Fruit fly (Drosophila melanogaster) whole organism, pupa: ENCODE data around the gene CG4829.
A peak's percentile ranks its signal among the peaks of the same experiment; 100 is the strongest.

Experiments used
- CG10348 ChIP-seq: fragments of 200-800 bp; sonication (Bioruptor generic); IDR thresholded peaks from 2 replicates; pipeline ENCODE4 v1.3.6; 2022; ENCODE audit warnings: missing biosample characterization, missing genetic modification characterization
- CG12605 ChIP-seq: fragments of 200-800 bp; sonication (Bioruptor generic); IDR thresholded peaks from 2 replicates; pipeline ENCODE4 v1.3.6; 2022; ENCODE audit warnings: missing biosample characterization, missing genetic modification characterization
- CG13204 ChIP-seq: fragments of 200-800 bp; sonication (Bioruptor generic); optimal IDR thresholded peaks from 2 replicates; lab custom pipeline; 2018; ENCODE audit warnings: missing biosample characterization, mild to moderate bottlenecking, missing genetic modification characterization, moderate library complexity
- CG14655 ChIP-seq: fragments of 200-800 bp; sonication (Bioruptor generic); optimal IDR thresholded peaks from 3 replicates; lab custom pipeline; 2017; ENCODE audit warnings: mild to moderate bottlenecking, missing biosample characterization, missing genetic modification reagents, missing genetic modification characterization
- CG15710 ChIP-seq: fragments of 200-800 bp; sonication (Bioruptor generic); optimal IDR thresholded peaks from 2 replicates; lab custom pipeline; 2018; ENCODE audit warnings: missing biosample characterization, mild to moderate bottlenecking, missing genetic modification characterization, moderate library complexity
- CG17806 ChIP-seq: fragments of 200-800 bp; sonication (Bioruptor generic); optimal IDR thresholded peaks from 2 replicates; lab custom pipeline; 2018; ENCODE audit warnings: missing biosample characterization, mild to moderate bottlenecking, missing genetic modification characterization, moderate library complexity
- CG32121 ChIP-seq: fragments of 200-800 bp; sonication (Bioruptor generic); IDR thresholded peaks from 2 replicates; pipeline ENCODE4 v1.3.6; 2022; ENCODE audit warnings: missing biosample characterization, missing genetic modification characterization
- CG34367 ChIP-seq: fragments of 200-800 bp; sonication (Bioruptor generic); optimal IDR thresholded peaks from 2 replicates; lab custom pipeline; 2018; ENCODE audit warnings: missing biosample characterization, mild to moderate bottlenecking, missing genetic modification characterization
- CG4496 ChIP-seq: fragments of 200-800 bp; sonication (Bioruptor generic); IDR thresholded peaks from 3 replicates; pipeline ENCODE4 v1.3.6; 2022; ENCODE audit warnings: missing biosample characterization, missing genetic modification characterization
- CG8159 ChIP-seq: fragments of 200-800 bp; sonication (Bioruptor generic); optimal IDR thresholded peaks from 3 replicates; lab custom pipeline; 2018; ENCODE audit warnings: missing biosample characterization, mild to moderate bottlenecking, missing genetic modification characterization, moderate library complexity
- CG8301 ChIP-seq: fragments of 200-800 bp; sonication (Bioruptor generic); optimal IDR thresholded peaks from 2 replicates; lab custom pipeline; 2018; ENCODE audit warnings: missing biosample characterization, mild to moderate bottlenecking, missing genetic modification characterization
- CG9948 ChIP-seq: fragments of 200-800 bp; sonication (Bioruptor generic); optimal IDR thresholded peaks from 2 replicates; lab custom pipeline; 2018; ENCODE audit warnings: missing biosample characterization, mild to moderate bottlenecking, missing genetic modification characterization, moderate library complexity
- D1 ChIP-seq: fragments of 200-800 bp; sonication (Bioruptor generic); optimal IDR thresholded peaks from 2 replicates; lab custom pipeline; 2018; ENCODE audit warnings: missing biosample characterization, mild to moderate bottlenecking, missing genetic modification characterization, moderate library complexity
- EcR ChIP-seq: fragments of 200-800 bp; sonication (Bioruptor generic); optimal IDR thresholded peaks from 3 replicates; lab custom pipeline; 2019; ENCODE audit warnings: missing biosample characterization, missing genetic modification characterization, mild to moderate bottlenecking, moderate library complexity, missing genetic modification reagents
- Ets98B ChIP-seq: fragments of 200-800 bp; sonication (Bioruptor generic); IDR thresholded peaks from 2 replicates; pipeline ENCODE4 v1.3.6; 2022; ENCODE audit warnings: missing biosample characterization, missing genetic modification characterization
- Pif1A ChIP-seq: fragments of 200-800 bp; sonication (Bioruptor generic); optimal IDR thresholded peaks from 3 replicates; lab custom pipeline; 2016; ENCODE audit warnings: missing biosample characterization, missing genetic modification characterization
- Pif1B ChIP-seq: fragments of 200-800 bp; sonication (Bioruptor generic); optimal IDR thresholded peaks from 3 replicates; lab custom pipeline; 2016; ENCODE audit warnings: missing biosample characterization, missing genetic modification characterization
- Snoo ChIP-seq: fragments of 200-800 bp; sonication (Bioruptor generic); optimal IDR thresholded peaks from 3 replicates; lab custom pipeline; 2017; ENCODE audit warnings: missing biosample characterization, mild to moderate bottlenecking, missing genetic modification characterization, inconsistent platforms
- fd96Ca ChIP-seq: fragments of 200-800 bp; sonication (Bioruptor generic); IDR thresholded peaks from 3 replicates; pipeline ENCODE4 v1.3.6; 2022; ENCODE audit warnings: missing biosample characterization, missing genetic modification characterization
- gl ChIP-seq: fragments of 200-800 bp; sonication (Bioruptor generic); optimal IDR thresholded peaks from 2 replicates; lab custom pipeline; 2018; ENCODE audit warnings: missing biosample characterization, mild to moderate bottlenecking, missing genetic modification characterization
- rn ChIP-seq: fragments of 200-800 bp; sonication (Bioruptor generic); IDR thresholded peaks from 2 replicates; pipeline ENCODE4 v1.3.6; 2022; ENCODE audit warnings: missing biosample characterization, missing genetic modification characterization

CG4829 gene

dm6 chrX:16772882-16773827 is 38.3 kb upstream of the CG4829 start:
- TF ChIP-seq gl (tag; lab: Kevin White, UChicago) (no peak), Pif1A (peak; percentile 67), CG8159 (tag; lab: Kevin White, UChicago) (peak; percentile 68), D1 (tag; lab: Kevin White, UChicago) (no peak), Snoo (tag; lab: Kevin White, UChicago) (peak; percentile 32), CG12605 (GFP tag; lab: Robert Waterston, UW) (peak; percentile 68; the same call in 1 of the 2 replicates), rn (GFP tag; lab: Robert Waterston, UW) (peak; percentile 36; the same call in 1 of the 2 replicates), Pif1B (GFP tag; lab: Kevin White, UChicago) (peak; percentile 75), CG17806 (tag; lab: Kevin White, UChicago) (peak; percentile 70), fd96Ca (GFP tag; lab: Robert Waterston, UW) (peak; percentile 84), CG10348 (GFP tag; lab: Robert Waterston, UW) (no peak), CG13204 (GFP tag; lab: Kevin White, UChicago) (no peak), CG32121 (peak; percentile 57), CG34367 (peak; percentile 22), CG4496 (GFP tag; lab: Robert Waterston, UW) (peak; percentile 89), EcR (GFP tag; lab: Kevin White, UChicago) (no peak), CG15710 (tag; lab: Kevin White, UChicago) (peak; percentile 37), CG14655 (GFP tag; lab: Kevin White, UChicago) (peak; percentile 66), CG8301 (tag; lab: Kevin White, UChicago) (peak; percentile 58), CG9948 (tag; lab: Kevin White, UChicago) (no peak), Ets98B (GFP tag; lab: Robert Waterston, UW) (peak; percentile 77)

DNA sequence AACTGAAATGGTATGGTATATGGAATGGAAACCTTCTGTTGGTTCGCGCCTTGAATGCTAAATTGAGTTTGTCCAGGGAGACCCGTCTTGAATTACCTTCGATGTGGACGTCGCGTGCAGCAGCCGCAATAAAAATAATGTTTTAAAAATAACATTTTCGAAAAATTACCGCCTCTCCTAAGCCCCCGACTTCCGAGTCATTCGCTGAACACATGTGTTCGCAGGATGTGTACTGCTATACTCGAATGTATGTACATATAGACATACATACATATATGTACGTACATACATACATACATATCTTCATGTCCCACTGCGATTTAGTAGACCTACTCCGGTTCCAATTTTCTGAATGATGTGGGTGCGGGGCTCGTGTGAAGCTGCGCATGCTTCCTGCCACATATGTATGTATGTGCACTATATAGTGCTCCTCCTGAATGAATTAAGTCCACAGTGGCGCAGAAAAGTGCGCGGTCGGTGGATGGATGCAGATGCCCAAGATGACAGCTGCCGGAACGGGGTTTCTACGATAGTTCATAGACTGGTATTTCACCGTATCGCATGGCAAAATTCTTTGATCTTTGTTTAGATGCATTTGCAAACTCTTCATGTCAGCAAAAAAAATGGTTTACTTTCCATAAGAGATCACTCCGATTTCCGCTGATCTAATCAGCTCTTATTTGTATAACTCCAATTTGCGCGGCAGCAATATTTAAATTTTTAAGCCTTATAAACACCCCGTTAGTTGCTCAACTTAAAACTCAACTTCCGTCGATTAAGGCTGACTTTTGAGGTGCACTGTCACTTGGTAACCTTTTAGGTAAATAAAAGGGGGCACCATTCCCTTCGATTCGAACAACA is 37.1 kb upstream of the CG4829 start:
- TF ChIP-seq Snoo (tag; lab: Kevin White, UChicago) (no peak), CG32121 (no peak), CG4496 (GFP tag; lab: Robert Waterston, UW) (no peak), CG9948 (tag; lab: Kevin White, UChicago) (no peak), Pif1A (no peak), CG15710 (tag; lab: Kevin White, UChicago) (no peak), fd96Ca (GFP tag; lab: Robert Waterston, UW) (no peak), CG12605 (GFP tag; lab: Robert Waterston, UW) (no peak), Pif1B (GFP tag; lab: Kevin White, UChicago) (no peak), Ets98B (GFP tag; lab: Robert Waterston, UW) (no peak), EcR (GFP tag; lab: Kevin White, UChicago) (no peak), CG14655 (GFP tag; lab: Kevin White, UChicago) (no peak), CG8301 (tag; lab: Kevin White, UChicago) (no peak), CG8159 (tag; lab: Kevin White, UChicago) (no peak), CG13204 (GFP tag; lab: Kevin White, UChicago) (no peak), gl (tag; lab: Kevin White, UChicago) (no peak), D1 (tag; lab: Kevin White, UChicago) (no peak), CG10348 (GFP tag; lab: Robert Waterston, UW) (no peak), CG34367 (no peak)

DNA sequence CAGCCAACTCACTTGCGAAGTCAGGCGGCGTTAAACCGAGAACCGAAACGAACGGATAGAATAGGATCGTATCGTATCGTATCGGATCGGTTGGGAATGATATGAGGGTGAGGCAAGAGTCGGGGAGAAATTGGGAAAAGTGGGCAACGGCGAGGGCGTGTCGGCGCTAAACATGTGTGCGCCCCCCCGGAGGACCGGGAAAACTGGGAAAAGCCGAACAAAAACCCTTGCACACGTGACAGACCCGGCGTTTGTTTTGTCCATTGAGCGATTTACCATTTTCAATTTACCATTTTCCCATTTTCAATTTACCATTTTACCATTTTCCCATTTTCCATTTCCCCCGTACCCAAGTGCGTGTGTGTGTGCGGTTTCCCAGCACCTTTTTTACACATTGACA is 36.4 kb upstream of the CG4829 start:
- TF ChIP-seq CG8301 (tag; lab: Kevin White, UChicago) (no peak), CG14655 (GFP tag; lab: Kevin White, UChicago) (no peak), CG12605 (GFP tag; lab: Robert Waterston, UW) (no peak)

dm6 chrX:16778138-16778672 is 33.3 kb upstream of the CG4829 start:
- TF ChIP-seq CG4496 (GFP tag; lab: Robert Waterston, UW), result no peak; the same call in 2 of the 3 replicates
- TF ChIP-seq CG17806 (tag; lab: Kevin White, UChicago), result peak; percentile 12
- TF ChIP-seq Pif1A, result peak; percentile 21
- TF ChIP-seq CG8301 (tag; lab: Kevin White, UChicago), result peak; percentile 36
- TF ChIP-seq CG14655 (GFP tag; lab: Kevin White, UChicago), result peak; percentile 56
- peak; percentile 32 for TF ChIP-seq CG8159 (tag; lab: Kevin White, UChicago)
- TF ChIP-seq gl (tag; lab: Kevin White, UChicago), result no peak
- TF ChIP-seq CG13204 (GFP tag; lab: Kevin White, UChicago), result no peak
- TF ChIP-seq CG9948 (tag; lab: Kevin White, UChicago), result peak; percentile 12

DNA sequence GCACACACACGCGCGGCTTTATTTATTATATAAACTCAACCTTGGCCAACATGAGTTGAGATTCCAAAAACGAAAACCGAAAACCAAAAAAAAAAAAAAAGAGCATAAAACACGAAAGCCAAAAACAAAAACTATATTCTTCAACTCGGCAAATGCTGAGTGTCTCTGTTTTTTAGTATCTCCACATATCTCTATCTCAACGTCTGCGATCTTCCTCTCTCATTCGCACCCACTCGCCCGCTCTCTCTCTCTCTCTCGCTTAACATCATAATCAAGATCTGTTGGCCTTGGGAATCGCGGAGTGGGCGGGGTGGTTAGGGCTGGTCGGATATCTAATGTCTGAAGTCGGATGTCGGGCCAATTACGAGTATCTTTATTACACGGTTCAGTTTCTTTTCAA is 31.3 kb upstream of the CG4829 start:
- TF ChIP-seq CG4496 (GFP tag; lab: Robert Waterston, UW) (0 out of 3 replicates have a peak, but pooled peaks have one; percentile 34), Ets98B (GFP tag; lab: Robert Waterston, UW) (no peak)
- TF ChIP-seq, all 21 proteins: peak for 1
